Worm (Caenorhabditis elegans) whole organism, late embryonic: ENCODE results near the gene fbxc-32.

Experiments used
- C08G9.2 ChIP-seq: sonication (generic microtip); optimal IDR thresholded peaks from 2 replicates; lab custom pipeline; 2016; ENCODE audit warnings: mild to moderate bottlenecking, missing genetic modification characterization, moderate library complexity, missing compliant biosample characterization
- C38D4.7 ChIP-seq: fragments of 200-800 bp; sonication (Bioruptor generic); optimal IDR thresholded peaks from 2 replicates; lab custom pipeline; 2018; ENCODE audit warnings: mild to moderate bottlenecking, missing genetic modification characterization, moderate library complexity, missing compliant biosample characterization
- F13H6.1 ChIP-seq: sonication (generic microtip); optimal IDR thresholded peaks from 2 replicates; lab custom pipeline; 2016; ENCODE audit warnings: missing genetic modification characterization, missing compliant biosample characterization
- K02D7.2 ChIP-seq: sonication (generic microtip); optimal IDR thresholded peaks from 2 replicates; lab custom pipeline; 2017; ENCODE audit warnings: mild to moderate bottlenecking, missing genetic modification characterization, missing compliant biosample characterization
- T23F11.4 ChIP-seq: fragments of 200-800 bp; sonication (Bioruptor generic); optimal IDR thresholded peaks from 2 replicates; lab custom pipeline; 2018; ENCODE audit warnings: mild to moderate bottlenecking, missing genetic modification characterization, missing compliant biosample characterization
- ahr-1 ChIP-seq: sonication (generic microtip); optimal IDR thresholded peaks from 2 replicates; lab custom pipeline; 2016; ENCODE audit warnings: missing genetic modification characterization, missing compliant biosample characterization
- ama-1 ChIP-seq: fragments of 150-350 bp; optimal IDR thresholded peaks from 2 replicates; lab custom pipeline; 2014
- ceh-14 ChIP-seq: sonication (generic microtip); optimal IDR thresholded peaks from 2 replicates; lab custom pipeline; 2016; ENCODE audit warnings: missing genotype, missing genetic modification characterization, missing compliant biosample characterization
- ceh-18 ChIP-seq: sonication (generic microtip); optimal IDR thresholded peaks from 2 replicates; lab custom pipeline; 2016; ENCODE audit warnings: missing genetic modification characterization, missing compliant biosample characterization
- ceh-19 ChIP-seq: fragments of 200-800 bp; sonication (Bioruptor generic); optimal IDR thresholded peaks from 2 replicates; lab custom pipeline; 2018; ENCODE audit warnings: mild to moderate bottlenecking, missing genetic modification characterization, missing compliant biosample characterization
- ceh-30 ChIP-seq: fragments of 150-350 bp; optimal IDR thresholded peaks from 2 replicates; lab custom pipeline; 2014; ENCODE audit warnings: missing biosample characterization, missing genetic modification characterization
- ceh-34 ChIP-seq: sonication (generic microtip); optimal IDR thresholded peaks from 2 replicates; lab custom pipeline; 2016; ENCODE audit warnings: mild to moderate bottlenecking, missing genetic modification characterization, missing compliant biosample characterization
- ceh-6 ChIP-seq: fragments of 200-800 bp; sonication (Bioruptor generic); optimal IDR thresholded peaks from 2 replicates; lab custom pipeline; 2018; ENCODE audit warnings: mild to moderate bottlenecking, missing genetic modification characterization, missing compliant biosample characterization
- dmd-4 ChIP-seq: sonication (generic microtip); optimal IDR thresholded peaks from 2 replicates; lab custom pipeline; 2016; ENCODE audit warnings: borderline replicate concordance, missing genetic modification characterization, missing compliant biosample characterization
- elt-2 ChIP-seq: sonication (generic microtip); optimal IDR thresholded peaks from 2 replicates; lab custom pipeline; 2016; ENCODE audit warnings: missing genetic modification reagents, missing genetic modification characterization, missing compliant biosample characterization
- elt-4 ChIP-seq: sonication (generic microtip); optimal IDR thresholded peaks from 2 replicates; lab custom pipeline; 2016; ENCODE audit warnings: missing genetic modification characterization, missing compliant biosample characterization
- fax-1 ChIP-seq: sonication (generic microtip); optimal IDR thresholded peaks from 2 replicates; lab custom pipeline; 2016; ENCODE audit warnings: missing genotype, missing genetic modification characterization, missing compliant biosample characterization
- fkh-10 ChIP-seq: fragments of 150-350 bp; optimal IDR thresholded peaks from 2 replicates; lab custom pipeline; 2014; ENCODE audit warnings: missing biosample characterization, missing genetic modification reagents, missing genetic modification characterization
- hlh-30 ChIP-seq: sonication (generic microtip); optimal IDR thresholded peaks from 2 replicates; lab custom pipeline; 2017; ENCODE audit warnings: antibody characterized with exemption, missing genetic modification characterization, missing compliant biosample characterization; ENCODE audit not compliant: insufficient read depth
- hlh-8 ChIP-seq: sonication (generic microtip); optimal IDR thresholded peaks from 2 replicates; lab custom pipeline; 2016; ENCODE audit warnings: missing genotype, missing genetic modification characterization, missing compliant biosample characterization
- lim-6 ChIP-seq: sonication (generic microtip); optimal IDR thresholded peaks from 2 replicates; lab custom pipeline; 2016; ENCODE audit warnings: missing genetic modification characterization, missing compliant biosample characterization
- madf-2 ChIP-seq: sonication (generic microtip); optimal IDR thresholded peaks from 2 replicates; lab custom pipeline; 2017; ENCODE audit warnings: missing genetic modification characterization, missing compliant biosample characterization
- mec-3 ChIP-seq: sonication (generic microtip); optimal IDR thresholded peaks from 2 replicates; lab custom pipeline; 2016; ENCODE audit warnings: borderline replicate concordance, missing genetic modification characterization, missing compliant biosample characterization
- nhr-11 ChIP-seq: fragments of 150-350 bp; optimal IDR thresholded peaks from 2 replicates; lab custom pipeline; 2014; ENCODE audit warnings: missing biosample characterization, missing genetic modification characterization
- nhr-232 ChIP-seq: sonication (generic microtip); optimal IDR thresholded peaks from 2 replicates; lab custom pipeline; 2016; ENCODE audit warnings: missing genetic modification characterization, missing compliant biosample characterization
- pha-2 ChIP-seq: sonication (generic microtip); optimal IDR thresholded peaks from 2 replicates; lab custom pipeline; 2017; ENCODE audit warnings: mild to moderate bottlenecking, missing genetic modification characterization, missing compliant biosample characterization
- pqm-1 ChIP-seq: sonication (generic microtip); optimal IDR thresholded peaks from 2 replicates; lab custom pipeline; 2016; ENCODE audit warnings: missing genetic modification characterization, missing compliant biosample characterization
- pros-1 ChIP-seq: fragments of 150-350 bp; optimal IDR thresholded peaks from 2 replicates; lab custom pipeline; 2014; ENCODE audit warnings: missing biosample characterization, missing genetic modification reagents, missing genetic modification characterization
- sdc-2 ChIP-seq: sonication (generic microtip); optimal IDR thresholded peaks from 2 replicates; lab custom pipeline; 2016; ENCODE audit warnings: missing genotype, missing genetic modification characterization, missing compliant biosample characterization
- sox-2 ChIP-seq: fragments of 200-800 bp; sonication (Bioruptor generic); IDR thresholded peaks from 2 replicates; pipeline ENCODE4 v1.3.6; 2022; ENCODE audit warnings: missing genetic modification reagents, missing genetic modification characterization, missing compliant biosample characterization
- sox-4 ChIP-seq: sonication (generic microtip); optimal IDR thresholded peaks from 2 replicates; lab custom pipeline; 2017; ENCODE audit warnings: mild to moderate bottlenecking, missing genetic modification characterization, inconsistent platforms, missing compliant biosample characterization
- syd-9 ChIP-seq: sonication (generic microtip); optimal IDR thresholded peaks from 2 replicates; lab custom pipeline; 2016; ENCODE audit warnings: mild to moderate bottlenecking, missing genetic modification characterization, moderate library complexity, missing compliant biosample characterization
- ttx-3 ChIP-seq: sonication (generic microtip); optimal IDR thresholded peaks from 2 replicates; lab custom pipeline; 2016; ENCODE audit warnings: missing genetic modification reagents, missing genetic modification characterization, missing compliant biosample characterization
- unc-3 ChIP-seq, 2 experiments: fragments of 200-800 bp in 1 of 2; sonication (Bioruptor generic) in 1 of 2; sonication (generic microtip) in 1 of 2; conservative IDR thresholded peaks in 1 of 2; optimal IDR thresholded peaks in 1 of 2; 2 replicates each; pipeline versions ENCODE4 v1.3.6 to Lab custom; 2016 to 2022; ENCODE audit warnings: missing compliant biosample characterization in 2 of 2, missing genetic modification characterization in 2 of 2, missing genetic modification reagents in 1 of 2
- unc-86 ChIP-seq: sonication (generic microtip); optimal IDR thresholded peaks from 2 replicates; lab custom pipeline; 2016; ENCODE audit warnings: missing genetic modification characterization, missing compliant biosample characterization
- ztf-16 ChIP-seq: sonication (generic microtip); optimal IDR thresholded peaks from 2 replicates; lab custom pipeline; 2017; ENCODE audit warnings: missing genetic modification characterization, missing compliant biosample characterization

The fbxc-32 gene

ce11 chrII:923521-923920 is 24.5 kb downstream of the fbxc-32 start, which contains the start of gene fbxc-28:
fbxc-28 (plus strand) TSS chrII:923821.
- TF ChIP-seq lim-6 (no peak), fax-1 (no peak), ceh-6 (no peak), fkh-10 (GFP tag; lab: Kevin White, UChicago) (no peak), ceh-19 (no peak), mec-3 (tag; lab: Kevin White, UChicago) (no peak), ceh-14 (tag; lab: Kevin White, UChicago) (no peak), elt-2 (tag; lab: Kevin White, UChicago) (no peak), nhr-11 (no peak), sdc-2 (no peak), elt-4 (tag; lab: Kevin White, UChicago) (no peak)

ce11 chrII:922778-923177 is 25.2 kb downstream of the fbxc-32 start:
- no peak for TF ChIP-seq sdc-2
- no peak for TF ChIP-seq ztf-16 (tag; lab: Kevin White, UChicago)
- no peak for TF ChIP-seq hlh-8 (tag; lab: Kevin White, UChicago)
- TF ChIP-seq F13H6.1 (tag; lab: Kevin White, UChicago) = no peak
- no peak for TF ChIP-seq T23F11.4 (GFP tag; lab: Kevin White, UChicago)
- TF ChIP-seq hlh-30 (tag; lab: Kevin White, UChicago) = no peak
- no peak for TF ChIP-seq pha-2 (tag; lab: Kevin White, UChicago)
- TF ChIP-seq ahr-1 (tag; lab: Kevin White, UChicago) = no peak
- TF ChIP-seq C08G9.2 = no peak
- no peak for TF ChIP-seq sox-2 (GFP tag; lab: Robert Waterston, UW)
- TF ChIP-seq dmd-4 (tag; lab: Kevin White, UChicago) = no peak
- no peak for TF ChIP-seq K02D7.2 (tag; lab: Kevin White, UChicago)
- TF ChIP-seq lim-6 = no peak
- no peak for TF ChIP-seq syd-9 (tag; lab: Kevin White, UChicago)
- TF ChIP-seq ceh-34 (tag; lab: Kevin White, UChicago) = no peak
- TF ChIP-seq C38D4.7 (GFP tag; lab: Kevin White, UChicago) = no peak
- TF ChIP-seq unc-86 (tag; lab: Kevin White, UChicago) = no peak
- TF ChIP-seq nhr-232 = no peak

ce11 chrII:920326-920725 is 27.7 kb downstream of the fbxc-32 start:
- no peak for TF ChIP-seq ceh-19
- TF ChIP-seq ttx-3 (tag; lab: Kevin White, UChicago) = no peak
- no peak for TF ChIP-seq hlh-8 (tag; lab: Kevin White, UChicago)
- TF ChIP-seq ceh-18 (tag; lab: Kevin White, UChicago) = no peak
- TF ChIP-seq pros-1 = no peak
- TF ChIP-seq sox-4 = no peak
- no peak for TF ChIP-seq elt-2 (tag; lab: Kevin White, UChicago)
- no peak for TF ChIP-seq mec-3 (tag; lab: Kevin White, UChicago)
- TF ChIP-seq C08G9.2 = no peak
- no peak for TF ChIP-seq C38D4.7 (GFP tag; lab: Kevin White, UChicago)
- no peak for TF ChIP-seq ceh-30 (tag; lab: Kevin White, UChicago)
- no peak for TF ChIP-seq pqm-1 (tag; lab: Kevin White, UChicago)
- TF ChIP-seq ama-1 = no peak
- TF ChIP-seq ceh-6 = no peak

- TF ChIP-seq unc-3 (GFP tag; conservative IDR thresholded peaks at IDR 0.05; lab: Robert Waterston, UW) (no peak), unc-3 (tag; optimal IDR thresholded peaks at IDR 0.05; lab: Kevin White, UChicago) (no peak), madf-2 (tag; lab: Kevin White, UChicago) (no peak)
Observed at ce11 chrII:917324-917723, 30.7 kb downstream of the fbxc-32 start, which contains the start of gene fbxc-30. fbxc-30 (plus strand) TSS chrII:917624.
